Fruit fly (Drosophila melanogaster) whole organism, pupa: Measurements from ENCODE around the gene CG34027.

ENCODE experiments used
- CG10348 ChIP-seq: fragments of 200-800 bp; sonication (Bioruptor generic); IDR thresholded peaks from 2 replicates; pipeline ENCODE4 v1.3.6; 2022; ENCODE audit warnings: missing biosample characterization, missing genetic modification characterization
- CG14655 ChIP-seq: fragments of 200-800 bp; sonication (Bioruptor generic); optimal IDR thresholded peaks from 3 replicates; lab custom pipeline; 2017; ENCODE audit warnings: mild to moderate bottlenecking, missing biosample characterization, missing genetic modification reagents, missing genetic modification characterization
- CG17806 ChIP-seq: fragments of 200-800 bp; sonication (Bioruptor generic); optimal IDR thresholded peaks from 2 replicates; lab custom pipeline; 2018; ENCODE audit warnings: missing biosample characterization, mild to moderate bottlenecking, missing genetic modification characterization, moderate library complexity
- CG4496 ChIP-seq: fragments of 200-800 bp; sonication (Bioruptor generic); IDR thresholded peaks from 3 replicates; pipeline ENCODE4 v1.3.6; 2022; ENCODE audit warnings: missing biosample characterization, missing genetic modification characterization
- CG8159 ChIP-seq: fragments of 200-800 bp; sonication (Bioruptor generic); optimal IDR thresholded peaks from 3 replicates; lab custom pipeline; 2018; ENCODE audit warnings: missing biosample characterization, mild to moderate bottlenecking, missing genetic modification characterization, moderate library complexity
- D1 ChIP-seq: fragments of 200-800 bp; sonication (Bioruptor generic); optimal IDR thresholded peaks from 2 replicates; lab custom pipeline; 2018; ENCODE audit warnings: missing biosample characterization, mild to moderate bottlenecking, missing genetic modification characterization, moderate library complexity
- Pif1B ChIP-seq: fragments of 200-800 bp; sonication (Bioruptor generic); optimal IDR thresholded peaks from 3 replicates; lab custom pipeline; 2016; ENCODE audit warnings: missing biosample characterization, missing genetic modification characterization
- Snoo ChIP-seq: fragments of 200-800 bp; sonication (Bioruptor generic); optimal IDR thresholded peaks from 3 replicates; lab custom pipeline; 2017; ENCODE audit warnings: missing biosample characterization, mild to moderate bottlenecking, missing genetic modification characterization, inconsistent platforms
- gl ChIP-seq: fragments of 200-800 bp; sonication (Bioruptor generic); optimal IDR thresholded peaks from 2 replicates; lab custom pipeline; 2018; ENCODE audit warnings: missing biosample characterization, mild to moderate bottlenecking, missing genetic modification characterization

DNA sequence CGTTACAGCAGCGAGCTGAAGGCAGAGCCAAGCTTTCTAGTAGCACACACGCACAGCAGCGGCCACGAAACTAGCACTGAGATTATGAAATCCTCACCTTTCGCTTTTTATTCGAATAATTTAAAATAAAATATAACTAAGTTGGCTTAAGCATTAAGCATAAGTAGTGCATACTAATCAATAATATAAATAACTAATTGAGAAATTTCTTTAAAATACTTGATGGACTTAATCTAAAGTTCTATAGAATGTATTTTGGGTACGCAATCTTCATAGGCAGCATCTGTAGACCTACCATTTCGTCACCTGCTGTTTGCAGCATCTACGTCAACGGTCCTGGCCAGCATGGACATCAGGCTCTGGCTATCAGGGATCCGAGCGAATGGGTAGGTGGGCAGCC, 43.5 kb upstream of the CG34027 start:
- no peak for TF ChIP-seq CG4496 (GFP tag; lab: Robert Waterston, UW)
- no peak for TF ChIP-seq CG14655 (GFP tag; lab: Kevin White, UChicago)
- no peak for TF ChIP-seq CG10348 (GFP tag; lab: Robert Waterston, UW)
- no peak for TF ChIP-seq gl (tag; lab: Kevin White, UChicago)
- TF ChIP-seq CG17806: no peak
- no peak for TF ChIP-seq D1 (tag; lab: Kevin White, UChicago)
- no peak for TF ChIP-seq Snoo (tag; lab: Kevin White, UChicago)
- no peak for TF ChIP-seq Pif1B
- peak; percentile 33 for TF ChIP-seq CG8159 (tag; lab: Kevin White, UChicago)
